Worm (Caenorhabditis elegans): ENCODE data around the gene R01B10.3.
A peak's percentile ranks its signal among the peaks of the same experiment; 100 is the strongest.

Gene R01B10.3

DNA sequence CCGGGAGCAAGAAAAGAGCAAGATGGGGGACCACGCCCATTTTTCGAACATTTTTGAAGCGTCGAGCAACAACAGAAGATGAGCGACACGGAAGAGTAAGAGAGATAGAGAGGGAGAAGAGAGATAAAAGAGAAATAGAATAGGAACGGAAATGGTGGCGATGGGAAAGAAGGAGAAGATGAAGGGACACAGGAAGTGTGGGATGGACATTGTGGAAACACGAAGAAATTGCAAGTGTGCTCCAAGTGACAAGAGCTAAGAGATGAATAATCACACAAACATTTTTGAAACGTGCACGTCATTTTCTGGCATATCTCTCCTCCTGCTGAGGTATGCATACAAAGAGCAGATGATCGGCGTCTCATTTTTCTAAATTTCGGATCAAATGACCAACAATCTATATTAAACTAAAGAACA, 14.4 kb downstream of the R01B10.3 start (continued):
- TF ChIP-seq sox-4 (tag; optimal IDR thresholded peaks at IDR 0.05) (no peak), ceh-31 (tag; optimal IDR thresholded peaks at IDR 0.05) (peak; percentile 30), pag-3 (tag; optimal IDR thresholded peaks at IDR 0.05; ENCODE audit: borderline replicate concordance) (no peak), unc-55 (GFP tag; optimal IDR thresholded peaks at IDR 0.05) (peak; percentile 68), C08G9.2 (tag; optimal IDR thresholded peaks at IDR 0.05) (peak; percentile 32), hlh-6 (tag; optimal IDR thresholded peaks at IDR 0.05) (no peak), ceh-14 (tag; optimal IDR thresholded peaks at IDR 0.05) (no peak), fkh-10 (GFP tag; optimal IDR thresholded peaks at IDR 0.05) (no peak), C38D4.7 (GFP tag; optimal IDR thresholded peaks at IDR 0.05) (no peak), syd-9 (tag; optimal IDR thresholded peaks at IDR 0.05) (peak; percentile 36), pha-2 (tag; optimal IDR thresholded peaks at IDR 0.05) (no peak)

DNA sequence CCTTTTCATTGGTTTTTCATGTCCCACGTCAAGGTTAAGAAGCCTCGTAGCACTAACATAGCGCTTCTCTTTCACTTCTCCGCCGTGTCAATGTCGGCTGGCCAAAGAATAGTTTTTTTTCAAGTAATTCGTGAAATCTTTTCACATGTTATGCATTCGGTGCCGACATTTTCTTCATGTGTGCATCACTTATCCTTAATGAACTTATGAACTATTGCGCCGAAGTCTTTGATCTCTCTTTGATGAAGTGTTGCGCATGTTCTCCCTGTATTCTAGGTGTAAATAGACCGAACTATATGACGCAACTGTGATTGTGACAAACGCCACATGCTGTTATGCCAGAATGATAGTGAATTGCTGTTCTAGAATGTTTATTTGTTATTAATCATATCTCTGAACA, 22.9 kb downstream of the R01B10.3 start:
- TF ChIP-seq T23F11.4 (GFP tag; optimal IDR thresholded peaks at IDR 0.05) (no peak), hlh-30 (tag; optimal IDR thresholded peaks at IDR 0.05; ENCODE audit: insufficient read depth) (no peak), pat-9 (tag; optimal IDR thresholded peaks at IDR 0.05) (no peak), ceh-19 (GFP tag; optimal IDR thresholded peaks at IDR 0.05) (no peak), che-1 (tag; optimal IDR thresholded peaks at IDR 0.05) (no peak), madf-2 (tag; optimal IDR thresholded peaks at IDR 0.05) (no peak), npax-4 (tag; optimal IDR thresholded peaks at IDR 0.05) (no peak), lim-6 (tag; optimal IDR thresholded peaks at IDR 0.05) (no peak), ceh-6 (GFP tag; optimal IDR thresholded peaks at IDR 0.05) (no peak), unc-42 (tag; optimal IDR thresholded peaks at IDR 0.05) (no peak), rnt-1 (tag; optimal IDR thresholded peaks at IDR 0.05) (no peak), sdc-2 (tag; optimal IDR thresholded peaks at IDR 0.05) (no peak), F13H6.1 (tag; optimal IDR thresholded peaks at IDR 0.05) (no peak), dmd-4 (tag; optimal IDR thresholded peaks at IDR 0.05; ENCODE audit: borderline replicate concordance) (no peak), fkh-6 (tag; optimal IDR thresholded peaks at IDR 0.05) (no peak), ceh-14 (tag; optimal IDR thresholded peaks at IDR 0.05) (no peak), ceh-31 (tag; optimal IDR thresholded peaks at IDR 0.05) (no peak), lin-11 (tag; optimal IDR thresholded peaks at IDR 0.05) (no peak), ceh-9 (tag; optimal IDR thresholded peaks at IDR 0.05) (no peak)

DNA sequence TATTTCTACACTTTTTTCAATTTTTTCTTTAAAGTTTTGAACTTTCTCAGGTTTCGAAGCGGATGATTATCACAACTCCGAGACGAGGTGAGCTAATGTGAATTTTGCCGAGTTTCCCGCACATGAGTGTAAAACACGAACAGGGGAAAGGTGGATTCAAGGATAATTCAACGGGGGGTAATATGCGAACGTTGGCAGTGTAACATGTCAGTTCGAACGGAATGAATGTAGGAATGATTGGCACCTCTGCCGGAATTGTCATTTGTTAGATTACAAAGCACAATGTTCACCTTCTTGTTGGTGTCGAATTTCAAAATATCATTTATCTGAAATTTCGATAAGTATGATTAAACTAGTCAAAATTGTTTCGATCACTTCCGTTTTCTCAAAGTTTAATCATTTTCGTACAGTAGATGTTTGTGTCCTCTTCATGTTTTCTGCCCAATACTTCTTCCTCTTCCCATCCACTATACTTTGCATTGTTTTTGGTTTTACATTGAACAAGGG, 25.9 kb downstream of the R01B10.3 start, which contains the start of gene picc-1:
picc-1 (plus strand) TSS at position 51 of the 507 bp plus-strand sequence.
- no peak for TF ChIP-seq tbx-7 (tag; optimal IDR thresholded peaks at IDR 0.05)
- TF ChIP-seq ceh-34 (tag; optimal IDR thresholded peaks at IDR 0.05), result peak; percentile 9
- peak; percentile 76 for TF ChIP-seq unc-55 (GFP tag; optimal IDR thresholded peaks at IDR 0.05)

DNA sequence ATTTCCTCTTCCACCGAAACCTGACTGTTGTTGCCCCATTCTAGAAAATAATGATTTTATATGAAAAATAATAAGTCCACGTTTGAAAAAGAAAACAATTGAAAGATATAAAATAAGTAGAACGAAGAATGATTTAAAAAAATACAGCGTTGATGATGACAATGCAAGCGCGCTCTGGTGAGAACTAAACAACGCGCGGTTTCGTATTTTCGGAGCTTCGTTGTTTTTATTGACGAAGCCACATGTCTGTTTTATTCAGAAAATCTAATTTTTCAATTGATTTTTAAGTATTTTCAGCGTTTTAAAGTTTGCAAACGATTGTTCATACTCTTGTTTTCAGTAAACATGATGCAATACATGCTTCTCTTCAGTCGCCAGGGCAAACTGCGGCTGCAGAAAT, 27.3 kb downstream of the R01B10.3 start, which contains the start of the genes rpt-2 and aps-1:
rpt-2 (minus strand) TSS at position 40 of the 400 bp plus-strand sequence.
aps-1 (plus strand) TSS at position 341 of the 400 bp plus-strand sequence.
- TF ChIP-seq ceh-24 (tag; optimal IDR thresholded peaks at IDR 0.05), result no peak
- TF ChIP-seq dve-1 (tag; optimal IDR thresholded peaks at IDR 0.05), result peak; percentile 55
- peak; percentile 34 for TF ChIP-seq K09A11.1 (tag; optimal IDR thresholded peaks at IDR 0.05; ENCODE audit: insufficient read depth)
- TF ChIP-seq ceh-31 (tag; optimal IDR thresholded peaks at IDR 0.05), result peak; percentile 48
- no peak for TF ChIP-seq ceh-30 (tag; optimal IDR thresholded peaks at IDR 0.05)
- peak; percentile 34 for TF ChIP-seq ceh-34 (tag; optimal IDR thresholded peaks at IDR 0.05)
- TF ChIP-seq hlh-30 (tag; optimal IDR thresholded peaks at IDR 0.05; ENCODE audit: insufficient read depth), result peak; percentile 30
- peak; percentile 51 for TF ChIP-seq pax-1 (tag; optimal IDR thresholded peaks at IDR 0.05)
- TF ChIP-seq nfya-1 (tag; optimal IDR thresholded peaks at IDR 0.05), result peak; percentile 51
- TF ChIP-seq ceh-48 (tag; optimal IDR thresholded peaks at IDR 0.05), result no peak
- TF ChIP-seq unc-42 (tag; optimal IDR thresholded peaks at IDR 0.05), result peak; percentile 63
- peak; percentile 27 for TF ChIP-seq tbx-2 (tag; optimal IDR thresholded peaks at IDR 0.05)
- TF ChIP-seq elt-2 (tag; optimal IDR thresholded peaks at IDR 0.05), result peak; percentile 38
- peak; percentile 32 for TF ChIP-seq hlh-8 (tag; optimal IDR thresholded peaks at IDR 0.05)
- no peak for TF ChIP-seq hlh-15 (tag; optimal IDR thresholded peaks at IDR 0.05)

Data from whole organism, late embryonic.